Fruit fly (Drosophila melanogaster) S2 (cell line): Measurements from ENCODE around the gene CG34015.
A peak's percentile ranks its signal among the peaks of the same experiment; 100 is the strongest.

Experiments
- CG8478 ChIP-seq: fragments of >200 bp; optimal IDR thresholded peaks from 2 replicates; lab custom pipeline; 2018
- CTCF ChIP-seq, 2 experiments: fragments of >200 bp; optimal IDR thresholded peaks; 2 replicates each; lab custom pipeline; 2018

The CG34015 gene

DNA sequence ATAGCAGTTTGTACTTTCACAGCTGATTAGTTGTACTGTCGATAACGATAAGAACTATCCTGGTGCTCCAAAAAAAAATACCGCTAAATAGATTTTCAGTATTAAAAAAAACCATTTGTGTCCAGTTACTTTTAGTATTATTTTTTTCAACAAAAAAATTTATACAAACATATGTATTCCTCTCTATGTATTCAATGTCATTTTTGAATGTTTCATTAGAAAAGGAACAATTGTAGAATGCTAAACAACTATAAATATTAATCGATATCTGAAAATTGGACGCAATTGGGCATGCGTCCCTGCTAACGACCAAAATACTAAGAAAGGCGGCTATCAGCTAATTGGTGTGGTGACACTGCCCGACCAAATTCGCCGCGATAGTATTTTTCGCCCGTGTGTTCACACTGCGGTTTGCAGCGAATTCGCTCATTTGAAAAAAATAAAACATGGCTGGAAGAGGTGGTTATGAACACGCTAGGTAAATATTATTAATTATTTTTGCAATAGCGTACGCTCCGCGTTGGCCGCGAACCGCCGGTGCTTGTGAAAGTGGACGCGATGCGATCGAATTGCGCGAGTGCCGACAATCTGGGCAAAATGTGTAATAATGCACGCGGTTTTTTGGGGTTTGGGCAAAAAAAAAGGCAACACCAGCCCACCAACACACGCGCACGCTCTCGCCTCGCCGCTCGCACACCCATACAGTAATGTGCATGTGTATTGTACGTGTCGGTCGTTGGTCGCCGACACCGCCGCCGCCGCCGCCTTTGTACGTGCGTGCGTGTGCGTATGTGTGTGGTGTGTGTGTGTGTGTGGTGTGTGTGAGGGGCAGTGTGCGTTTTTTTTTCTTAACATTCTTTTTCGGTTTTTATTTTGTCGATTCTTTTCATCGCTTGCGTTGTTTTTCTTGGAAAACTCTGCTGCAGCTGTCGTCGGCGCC, at the start of gene CG34015, which contains the start of gene eIF4H1:
Gene CG34015, minus strand, starts transcription at position 51 of the 940 bp plus-strand sequence.
Gene eIF4H1, plus strand, starts transcription at position 414 of the 940 bp plus-strand sequence.
- no peak for TF ChIP-seq CG8478
- TF ChIP-seq CTCF (optimal IDR thresholded peaks at IDR 0.05; lab: Kevin White, UChicago): no peak

DNA sequence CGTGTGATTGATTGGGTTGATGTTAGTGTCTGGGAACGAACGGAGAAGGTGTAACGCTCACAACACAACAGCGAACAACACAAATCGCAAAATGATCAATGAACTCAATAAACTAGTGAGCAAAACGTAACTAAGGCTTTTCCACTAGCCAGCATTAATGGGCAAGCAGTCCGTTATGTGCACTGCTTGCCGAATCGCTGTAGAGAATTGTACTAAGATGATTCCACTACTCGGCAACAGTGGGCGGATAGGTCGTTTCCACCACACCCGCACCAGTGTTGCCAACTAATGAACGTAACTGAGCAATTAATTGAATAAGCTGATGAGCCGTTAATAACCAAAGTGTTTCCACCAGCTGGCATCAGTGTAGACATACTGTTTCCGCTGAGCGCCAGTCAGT, 36.4 kb upstream of the CG34015 start:
- TF ChIP-seq CTCF (optimal IDR thresholded peaks at IDR 0.05; lab: Kevin White, UChicago) (no peak), CG8478 (no peak)

- TF ChIP-seq CG8478 (no peak), CTCF (optimal IDR thresholded peaks at IDR 0.05; lab: Kevin White, UChicago) (no peak)
These were observed 10.4 kb upstream of the CG34015 start for dm6 chrX:16458551-16458950.

DNA sequence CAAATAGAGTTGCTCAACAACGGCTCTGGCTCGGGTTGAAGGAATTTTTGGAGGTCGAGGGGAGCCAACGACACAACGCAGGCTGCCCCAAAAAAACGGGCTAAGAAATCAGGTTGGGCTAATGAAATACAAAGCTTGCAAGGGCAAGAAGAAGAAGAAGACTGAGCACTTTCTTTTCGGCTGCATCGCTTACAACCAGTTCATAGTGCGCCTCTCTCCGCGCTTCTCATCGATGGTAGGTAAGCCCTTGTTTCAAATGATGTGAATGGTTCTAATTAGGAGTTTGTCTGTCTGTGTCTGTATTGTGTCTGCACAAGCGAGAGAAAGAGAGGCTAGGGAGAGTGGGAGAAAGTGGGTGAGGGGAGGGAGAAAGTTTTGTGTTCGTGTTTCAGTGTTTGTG, 8.5 kb upstream of the CG34015 start:
- TF ChIP-seq CG8478 (no peak), CTCF (optimal IDR thresholded peaks at IDR 0.05; lab: Kevin White, UChicago) (no peak)

dm6 chrX:16449316-16449715, 1.2 kb upstream of the CG34015 start:
- TF ChIP-seq CTCF (optimal IDR thresholded peaks at IDR 0.05; lab: Kevin White, UChicago) (no peak), CG8478 (no peak)

DNA sequence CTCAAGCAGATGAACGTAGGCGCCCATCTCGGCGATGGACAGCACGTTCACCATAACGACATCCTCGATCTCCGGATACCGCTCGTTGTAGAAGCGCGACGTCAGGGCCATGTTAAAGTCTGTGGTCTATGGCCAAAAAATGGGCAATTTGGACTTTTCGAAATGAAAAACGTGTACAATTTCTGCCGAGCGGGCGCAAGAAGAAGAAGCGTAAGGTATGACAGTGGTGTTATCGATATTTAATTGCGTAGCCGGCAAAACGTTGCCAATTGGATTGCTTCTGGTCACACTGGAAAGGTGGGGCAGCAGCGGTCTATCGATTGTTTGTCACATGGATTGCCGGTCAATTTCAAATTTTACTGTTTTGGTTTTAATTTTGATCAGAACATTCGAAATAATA, 1.3 kb downstream of the CG34015 start, which contains the start of gene eIF2alpha:
Gene eIF2alpha, minus strand, starts transcription at position 225 of the 400 bp plus-strand sequence.
- TF ChIP-seq CTCF (optimal IDR thresholded peaks at IDR 0.05; lab: Kevin White, UChicago) (peak; percentile 10 to 13), CG8478 (no peak)

- TF ChIP-seq CG8478 (no peak), CTCF (optimal IDR thresholded peaks at IDR 0.05; lab: Kevin White, UChicago) (no peak)
These were observed 5.7 kb downstream of the CG34015 start for dm6 chrX:16442361-16442760.

- no peak for TF ChIP-seq CTCF (optimal IDR thresholded peaks at IDR 0.05; lab: Kevin White, UChicago)
- no peak for TF ChIP-seq CG8478
These were observed 6.9 kb downstream of the CG34015 start, which contains the start of the genes Cdc50 and rngo for dm6 chrX:16441245-16441644. Cdc50 (minus strand) TSS chrX:16441296. rngo (plus strand) TSS chrX:16441433.

- TF ChIP-seq CTCF (optimal IDR thresholded peaks at IDR 0.05; lab: Kevin White, UChicago) (no peak), CG8478 (no peak)
These were observed 19.6 kb downstream of the CG34015 start for dm6 chrX:16428476-16428875.

- TF ChIP-seq CG8478 (no peak), CTCF (optimal IDR thresholded peaks at IDR 0.05; lab: Kevin White, UChicago) (no peak)
These were observed 20.2 kb downstream of the CG34015 start for dm6 chrX:16427786-16428400.

dm6 chrX:16426478-16427052, 21.5 kb downstream of the CG34015 start:
- no peak for TF ChIP-seq CTCF (optimal IDR thresholded peaks at IDR 0.05; lab: Kevin White, UChicago)
- TF ChIP-seq CG8478: no peak

DNA sequence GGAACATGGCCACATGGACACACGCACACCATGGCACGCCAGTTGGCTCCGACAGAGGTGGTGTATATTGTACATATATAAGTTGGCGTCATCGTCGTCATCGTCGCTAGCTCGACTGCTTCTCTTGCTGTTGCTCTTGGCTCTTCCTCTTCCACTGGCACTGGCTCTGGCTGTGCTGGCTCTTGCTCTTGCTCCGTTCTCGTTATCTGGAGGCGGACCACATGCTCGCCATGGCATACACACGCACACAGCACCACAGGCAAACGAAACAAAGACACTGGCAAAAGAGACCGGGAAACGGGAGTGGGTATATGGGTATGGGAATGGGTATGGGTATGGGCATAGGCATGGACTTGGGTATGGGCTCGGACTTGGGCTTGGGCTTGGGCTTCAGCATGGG, 23.0 kb downstream of the CG34015 start:
- TF ChIP-seq CG8478 (no peak), CTCF (optimal IDR thresholded peaks at IDR 0.05; lab: Kevin White, UChicago) (no peak)

DNA sequence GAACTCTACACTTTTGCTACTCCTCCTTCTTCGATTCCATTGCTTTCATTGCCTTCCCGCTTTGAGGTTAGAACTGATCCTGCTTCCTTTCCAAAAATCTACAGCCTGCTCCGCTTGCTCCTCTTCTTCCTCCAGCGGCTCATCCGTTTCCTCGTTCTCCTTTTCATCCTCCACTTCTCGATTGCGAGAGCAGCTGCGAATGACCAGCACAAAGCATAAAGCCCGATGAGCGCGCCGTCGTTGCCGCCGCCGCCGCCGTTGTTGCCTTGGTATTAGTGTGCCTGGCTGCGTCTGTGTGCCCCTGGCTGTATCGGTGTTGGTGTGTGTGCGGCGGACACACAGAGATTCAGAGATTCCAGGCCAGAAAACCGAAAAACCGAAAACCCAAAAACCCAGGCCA, 23.8 kb downstream of the CG34015 start:
- TF ChIP-seq CG8478 (no peak), CTCF (optimal IDR thresholded peaks at IDR 0.05; lab: Kevin White, UChicago) (no peak)

DNA sequence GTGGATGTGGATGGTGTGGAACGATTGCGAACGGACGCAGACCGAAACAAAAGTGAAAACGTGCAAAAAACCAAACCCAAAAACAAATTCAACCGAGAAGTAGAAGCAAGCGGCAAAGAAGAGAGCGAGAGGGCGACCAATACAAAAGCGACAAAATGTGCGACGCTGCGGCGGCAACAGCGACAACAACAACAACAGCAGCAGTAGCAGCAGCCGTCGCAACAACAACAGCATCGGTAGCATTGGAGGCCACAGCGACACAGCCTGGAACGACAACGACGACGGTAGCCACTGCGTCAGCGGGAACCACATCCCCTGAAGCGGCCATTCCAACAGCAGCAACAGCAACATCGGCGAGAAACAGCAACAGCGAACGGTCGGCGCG, 25.0 kb downstream of the CG34015 start:
- TF ChIP-seq CTCF (optimal IDR thresholded peaks at IDR 0.05; lab: Kevin White, UChicago) (no peak), CG8478 (no peak)

- TF ChIP-seq CTCF (optimal IDR thresholded peaks at IDR 0.05; lab: Kevin White, UChicago) (peak in 1 of 2 experiments; percentile 25), CG8478 (no peak)
These were observed 25.5 kb downstream of the CG34015 start, which contains the start of gene hang for dm6 chrX:16422466-16423124. hang (plus strand) TSS chrX:16422831.
